Fruit fly (Drosophila melanogaster) whole organism, wandering third instar larva: ENCODE data around the gene Eip74EF.
A peak's percentile ranks its signal among the peaks of the same experiment; 100 is the strongest.

Experiments
- Abd-B ChIP-seq: fragments of >200 bp; optimal IDR thresholded peaks from 2 replicates; lab custom pipeline; 2017; ENCODE audit warnings: missing biosample characterization, missing genetic modification characterization
- CG32264 ChIP-seq: fragments of 200-800 bp; sonication (Bioruptor generic); optimal IDR thresholded peaks from 2 replicates; lab custom pipeline; 2016; ENCODE audit warnings: missing biosample characterization, missing genetic modification characterization
- CG9705 ChIP-seq: fragments of 200-800 bp; sonication (Bioruptor generic); optimal IDR thresholded peaks from 2 replicates; lab custom pipeline; 2018; ENCODE audit warnings: missing biosample characterization, mild to moderate bottlenecking, missing genetic modification characterization
- CrebA ChIP-seq: fragments of 200-800 bp; sonication (Bioruptor generic); optimal IDR thresholded peaks from 2 replicates; lab custom pipeline; 2016; ENCODE audit warnings: missing biosample characterization, mild to moderate bottlenecking, missing genetic modification characterization, borderline replicate concordance
- Dfd ChIP-seq: fragments of >200 bp; optimal IDR thresholded peaks from 2 replicates; lab custom pipeline; 2017; ENCODE audit warnings: missing biosample characterization, missing genetic modification characterization
- Dif ChIP-seq: fragments of 200-275, 200-300 bp; sonication (Bioruptor generic); optimal IDR thresholded peaks from 2 replicates; lab custom pipeline; 2018; ENCODE audit warnings: missing biosample characterization, missing genetic modification characterization; ENCODE audit not compliant: partially characterized antibody
- GATAd ChIP-seq: sonication (Bioruptor generic); optimal IDR thresholded peaks from 2 replicates; lab custom pipeline; 2016; ENCODE audit warnings: missing biosample characterization, missing genetic modification characterization
- HLH106 ChIP-seq: fragments of 200-800 bp; optimal IDR thresholded peaks from 3 replicates; lab custom pipeline; 2019; ENCODE audit warnings: missing biosample characterization, mild to moderate bottlenecking, missing genetic modification characterization, moderate library complexity
- Hnf4 ChIP-seq: fragments of 200-800 bp; sonication (Bioruptor generic); optimal IDR thresholded peaks from 2 replicates; lab custom pipeline; 2016; ENCODE audit warnings: missing biosample characterization, mild to moderate bottlenecking, missing genetic modification characterization
- Hr78 ChIP-seq: fragments of >200 bp; optimal IDR thresholded peaks from 2 replicates; lab custom pipeline; 2017; ENCODE audit warnings: missing biosample characterization, missing genetic modification characterization
- Hr83 ChIP-seq: fragments of 200-300 bp; sonication (Bioruptor generic); optimal IDR thresholded peaks from 2 replicates; lab custom pipeline; 2016; ENCODE audit warnings: missing biosample characterization, mild to moderate bottlenecking, missing genetic modification characterization, moderate library complexity; ENCODE audit not compliant: poor library complexity, severe bottlenecking
- Jra ChIP-seq: sonication (Bioruptor generic); optimal IDR thresholded peaks from 2 replicates; lab custom pipeline; 2016; ENCODE audit warnings: missing biosample characterization, missing genetic modification characterization
- Mio ChIP-seq: sonication (Bioruptor generic); optimal IDR thresholded peaks from 2 replicates; lab custom pipeline; 2016; ENCODE audit warnings: missing biosample characterization, missing genetic modification characterization
- Myc ChIP-seq: fragments of >200 bp; optimal IDR thresholded peaks from 2 replicates; lab custom pipeline; 2017
- N ChIP-seq: fragments of >200 bp; optimal IDR thresholded peaks from 2 replicates; lab custom pipeline; 2018; ENCODE audit warnings: missing biosample characterization, missing external identifiers, missing genetic modification characterization
- OdsH ChIP-seq: fragments of 200-800 bp; sonication (Bioruptor generic); optimal IDR thresholded peaks from 2 replicates; lab custom pipeline; 2016; ENCODE audit warnings: missing biosample characterization, mild to moderate bottlenecking, missing genetic modification characterization
- Rel ChIP-seq, 2 experiments: fragments of 200-800 bp; sonication (Bioruptor generic) in 1 of 2; optimal IDR thresholded peaks; 2 replicates in 1 of 2; 3 replicates in 1 of 2; lab custom pipeline; 2016 to 2019; ENCODE audit warnings: mild to moderate bottlenecking in 2 of 2, missing biosample characterization in 2 of 2, missing genetic modification characterization in 2 of 2, moderate library complexity in 1 of 2
- Sp1 ChIP-seq: fragments of 200-800 bp; sonication (Bioruptor generic); optimal IDR thresholded peaks from 3 replicates; lab custom pipeline; 2019; ENCODE audit warnings: missing biosample characterization, mild to moderate bottlenecking, missing genetic modification characterization, moderate library complexity
- Vsx2 ChIP-seq: fragments of 200-300, 225-300 bp; sonication (Bioruptor generic); optimal IDR thresholded peaks from 2 replicates; lab custom pipeline; 2018; ENCODE audit warnings: missing biosample characterization, missing genetic modification characterization; ENCODE audit not compliant: partially characterized antibody
- br ChIP-seq: fragments of 200-800 bp; sonication (Bioruptor generic); optimal IDR thresholded peaks from 2 replicates; lab custom pipeline; 2016; ENCODE audit warnings: missing biosample characterization, missing genetic modification characterization
- brk ChIP-seq: fragments of 200-800 bp; sonication (Bioruptor generic); optimal IDR thresholded peaks from 2 replicates; lab custom pipeline; 2016; ENCODE audit warnings: missing biosample characterization, mild to moderate bottlenecking, missing genetic modification characterization
- dl ChIP-seq, 2 experiments: fragments of 175-275, 200-275 bp in 1 of 2; fragments of 200-275 bp in 1 of 2; sonication (Bioruptor generic); optimal IDR thresholded peaks; lab custom pipeline; 2018; ENCODE audit warnings: mild to moderate bottlenecking in 2 of 2, missing biosample characterization in 2 of 2, missing genetic modification characterization in 2 of 2, moderate library complexity in 2 of 2; ENCODE audit not compliant: partially characterized antibody in 2 of 2, insufficient read depth in 1 of 2
- dmrt93B ChIP-seq: fragments of 200-800 bp; sonication (Bioruptor generic); optimal IDR thresholded peaks from 2 replicates; lab custom pipeline; 2018; ENCODE audit warnings: missing biosample characterization, mild to moderate bottlenecking, missing genetic modification characterization
- dsf ChIP-seq: sonication (Bioruptor generic); optimal IDR thresholded peaks from 2 replicates; lab custom pipeline; 2016; ENCODE audit warnings: missing biosample characterization, missing genetic modification characterization, borderline replicate concordance
- ey ChIP-seq: fragments of 200-800 bp; sonication (Bioruptor generic); optimal IDR thresholded peaks from 2 replicates; lab custom pipeline; 2016; ENCODE audit warnings: missing biosample characterization, missing genetic modification characterization
- foxo ChIP-seq, 2 experiments: fragments of 200-800 bp; sonication (Bioruptor generic); optimal IDR thresholded peaks; 2 replicates in 1 of 2; 3 replicates in 1 of 2; lab custom pipeline; 2016 to 2017; ENCODE audit warnings: missing biosample characterization in 2 of 2, missing genetic modification characterization in 2 of 2
- fru ChIP-seq: fragments of 200-800 bp; sonication (Bioruptor generic); optimal IDR thresholded peaks from 3 replicates; lab custom pipeline; 2016; ENCODE audit warnings: missing biosample characterization, mild to moderate bottlenecking, missing genetic modification characterization
- h ChIP-seq: fragments of 200-800 bp; sonication (Bioruptor generic); optimal IDR thresholded peaks from 3 replicates; lab custom pipeline; 2016; ENCODE audit warnings: missing biosample characterization, mild to moderate bottlenecking, missing genetic modification characterization
- jim ChIP-seq: fragments of 175-275, 200-325 bp; sonication (Bioruptor generic); optimal IDR thresholded peaks from 2 replicates; lab custom pipeline; 2016; ENCODE audit warnings: missing biosample characterization, mild to moderate bottlenecking, missing genetic modification characterization
- lola ChIP-seq: fragments of >200 bp; optimal IDR thresholded peaks from 2 replicates; lab custom pipeline; 2017; ENCODE audit warnings: missing biosample characterization, missing genetic modification characterization
- pan ChIP-seq: fragments of >200 bp; optimal IDR thresholded peaks from 2 replicates; lab custom pipeline; 2017
- psq ChIP-seq: fragments of 200-800 bp; sonication (Bioruptor generic); optimal IDR thresholded peaks from 3 replicates; lab custom pipeline; 2017; ENCODE audit warnings: missing biosample characterization, mild to moderate bottlenecking, missing genetic modification characterization, moderate library complexity
- rgr ChIP-seq: fragments of 200-800 bp; sonication (Bioruptor generic); optimal IDR thresholded peaks from 3 replicates; lab custom pipeline; 2016; ENCODE audit warnings: missing biosample characterization, mild to moderate bottlenecking, missing genetic modification characterization
- sage ChIP-seq: fragments of 200-800 bp; sonication (Bioruptor generic); optimal IDR thresholded peaks from 2 replicates; lab custom pipeline; 2016; ENCODE audit warnings: missing biosample characterization, mild to moderate bottlenecking, missing genetic modification characterization
- sv ChIP-seq: fragments of 200-800 bp; sonication (Bioruptor generic); optimal IDR thresholded peaks from 3 replicates; lab custom pipeline; 2016; ENCODE audit warnings: missing biosample characterization, missing genetic modification characterization
- tai ChIP-seq: sonication (Bioruptor generic); optimal IDR thresholded peaks from 2 replicates; lab custom pipeline; 2016; ENCODE audit warnings: missing biosample characterization, missing genetic modification characterization
- usp ChIP-seq: fragments of >200 bp; optimal IDR thresholded peaks from 2 replicates; lab custom pipeline; 2017; ENCODE audit warnings: missing biosample characterization, missing genetic modification characterization
- woc ChIP-seq: sonication (Bioruptor generic); optimal IDR thresholded peaks from 2 replicates; lab custom pipeline; 2016; ENCODE audit warnings: missing biosample characterization, mild to moderate bottlenecking, missing genetic modification characterization

Gene Eip74EF

dm6 chr3L:17655837-17656308, 36.7 kb upstream of the Eip74EF start:
- no peak for TF ChIP-seq usp (GFP tag; lab: Kevin White, UChicago)
- no peak for TF ChIP-seq Dif (GFP tag; lab: Kevin White, UChicago)
- TF ChIP-seq CG32264 (GFP tag; lab: Kevin White, UChicago) = no peak
- peak; percentile 71 for TF ChIP-seq rgr (GFP tag; lab: Kevin White, UChicago)
- no peak for TF ChIP-seq tai (GFP tag; lab: Kevin White, UChicago)
- peak; percentile 20 for TF ChIP-seq br (GFP tag; lab: Kevin White, UChicago)
- TF ChIP-seq sv (GFP tag; lab: Kevin White, UChicago) = no peak
- TF ChIP-seq Myc (lab: Kevin White, UChicago) = peak; percentile 36
- TF ChIP-seq dsf (GFP tag; lab: Kevin White, UChicago) = peak; percentile 5
- no peak for TF ChIP-seq woc (GFP tag; lab: Kevin White, UChicago)
- TF ChIP-seq dl (GFP tag; optimal IDR thresholded peaks at IDR 0.05; lab: Kevin White, UChicago; ENCODE audit: insufficient read depth in 1 of 2, partially characterized antibody in 2 of 2) = no peak
- no peak for TF ChIP-seq Mio (GFP tag; lab: Kevin White, UChicago)
- peak; percentile 59 for TF ChIP-seq h (GFP tag; lab: Kevin White, UChicago)
- peak; percentile 23 for TF ChIP-seq HLH106 (tag; lab: Kevin White, UChicago)
- TF ChIP-seq N (GFP tag; lab: Kevin White, UChicago) = no peak
- no peak for TF ChIP-seq Rel (GFP tag; optimal IDR thresholded peaks at IDR 0.05; lab: Kevin White, UChicago)
- peak; percentile 70 for TF ChIP-seq Rel (tag; optimal IDR thresholded peaks at IDR 0.05; lab: Kevin White, UChicago)
- TF ChIP-seq Dfd (GFP tag; lab: Kevin White, UChicago) = no peak
- TF ChIP-seq pan = no peak
- peak; percentile 86 for TF ChIP-seq Hr83 (GFP tag; lab: Kevin White, UChicago)
- no peak for TF ChIP-seq Abd-B (GFP tag; lab: Kevin White, UChicago)
- peak; percentile 50 for TF ChIP-seq OdsH (GFP tag; lab: Kevin White, UChicago)
- no peak for TF ChIP-seq dmrt93B (GFP tag; lab: Kevin White, UChicago)
- TF ChIP-seq Jra (GFP tag; lab: Kevin White, UChicago) = no peak
- no peak for TF ChIP-seq Hr78 (GFP tag; lab: Kevin White, UChicago)
- no peak for TF ChIP-seq jim (GFP tag; lab: Kevin White, UChicago)
- no peak for TF ChIP-seq Vsx2 (GFP tag; lab: Kevin White, UChicago)
- TF ChIP-seq brk (GFP tag; lab: Kevin White, UChicago) = no peak
- TF ChIP-seq ey (GFP tag; lab: Kevin White, UChicago) = no peak
- TF ChIP-seq CG9705 (GFP tag; lab: Kevin White, UChicago) = no peak
- peak; percentile 58 for TF ChIP-seq Sp1 (GFP tag; lab: Kevin White, UChicago)
- no peak for TF ChIP-seq lola (GFP tag; lab: Kevin White, UChicago)
- no peak for TF ChIP-seq Hnf4 (GFP tag; lab: Kevin White, UChicago)
- peak in 1 of 2 experiments; percentile 19 for TF ChIP-seq foxo (GFP tag; optimal IDR thresholded peaks at IDR 0.05; lab: Kevin White, UChicago)
- TF ChIP-seq GATAd = no peak
- no peak for TF ChIP-seq sage (GFP tag; lab: Kevin White, UChicago)
- TF ChIP-seq CrebA = no peak
- peak; percentile 12 for TF ChIP-seq psq
- TF ChIP-seq fru (GFP tag; lab: Kevin White, UChicago) = peak; percentile 62
- TF ChIP-seq, all 38 proteins: peak for 13

DNA sequence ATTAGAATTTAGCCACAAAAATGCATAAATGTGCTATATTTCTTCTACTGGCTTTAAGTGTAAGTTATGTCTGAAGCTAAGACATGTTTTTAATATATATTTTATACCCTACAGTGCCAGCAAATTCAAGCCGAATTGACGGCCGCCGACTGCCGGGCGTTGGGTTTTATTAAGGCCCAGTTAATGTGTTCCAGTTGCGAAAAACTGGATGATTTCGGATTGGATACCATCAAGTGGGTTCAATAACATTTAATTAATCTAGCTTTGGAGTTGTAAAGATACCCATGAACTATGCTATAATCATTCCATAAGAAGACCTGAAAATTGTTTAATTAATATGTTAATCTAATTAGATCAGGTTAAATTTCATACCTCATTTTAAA, 35.5 kb upstream of the Eip74EF start:
- no peak for TF ChIP-seq GATAd
- TF ChIP-seq brk (GFP tag; lab: Kevin White, UChicago) = no peak
- no peak for TF ChIP-seq Mio (GFP tag; lab: Kevin White, UChicago)
- TF ChIP-seq HLH106 (tag; lab: Kevin White, UChicago) = no peak
- no peak for TF ChIP-seq tai (GFP tag; lab: Kevin White, UChicago)
- TF ChIP-seq foxo (GFP tag; optimal IDR thresholded peaks at IDR 0.05; lab: Kevin White, UChicago) = no peak
- TF ChIP-seq Hnf4 (GFP tag; lab: Kevin White, UChicago) = no peak
- TF ChIP-seq Vsx2 (GFP tag; lab: Kevin White, UChicago) = no peak
- no peak for TF ChIP-seq CrebA
- TF ChIP-seq CG9705 (GFP tag; lab: Kevin White, UChicago) = no peak
- TF ChIP-seq N (GFP tag; lab: Kevin White, UChicago) = no peak
- no peak for TF ChIP-seq Rel (GFP tag; optimal IDR thresholded peaks at IDR 0.05; lab: Kevin White, UChicago)
- TF ChIP-seq Rel (tag; optimal IDR thresholded peaks at IDR 0.05; lab: Kevin White, UChicago) = no peak
- TF ChIP-seq psq = no peak
- TF ChIP-seq OdsH (GFP tag; lab: Kevin White, UChicago) = no peak
- TF ChIP-seq Hr78 (GFP tag; lab: Kevin White, UChicago) = no peak
- no peak for TF ChIP-seq CG32264 (GFP tag; lab: Kevin White, UChicago)
